Fruit fly (Drosophila melanogaster) whole organism, embryonic: Measurements from ENCODE around the gene Gos28.
A peak's percentile ranks its signal among the peaks of the same experiment; 100 is the strongest.

Experiments
- Atf6 ChIP-seq: fragments of 200-800 bp; sonication (Bioruptor generic); IDR thresholded peaks from 2 replicates; pipeline ENCODE4 v1.3.6; 2022; ENCODE audit warnings: missing biosample characterization, missing genetic modification characterization
- CG11504 ChIP-seq: fragments of 200-800 bp; sonication (Bioruptor generic); optimal IDR thresholded peaks from 3 replicates; lab custom pipeline; 2019; ENCODE audit warnings: missing biosample characterization, mild to moderate bottlenecking, missing genetic modification characterization, moderate library complexity
- CG12299 ChIP-seq: fragments of 200-800 bp; sonication (Bioruptor generic); optimal IDR thresholded peaks from 2 replicates; lab custom pipeline; 2018; ENCODE audit warnings: missing biosample characterization, mild to moderate bottlenecking, missing genetic modification characterization
- CG13424 ChIP-seq: fragments of 200-800 bp; sonication (Bioruptor generic); optimal IDR thresholded peaks from 2 replicates; lab custom pipeline; 2019; ENCODE audit warnings: missing biosample characterization, mild to moderate bottlenecking, missing genetic modification characterization, moderate library complexity
- CG14860 ChIP-seq: fragments of 200-800 bp; sonication (Bioruptor generic); IDR thresholded peaks from 3 replicates; pipeline ENCODE4 v1.3.6; 2022; ENCODE audit warnings: missing biosample characterization, missing genetic modification characterization; ENCODE audit not compliant: partially characterized antibody
- CG15269 ChIP-seq: fragments of 200-800 bp; sonication (Bioruptor generic); optimal IDR thresholded peaks from 2 replicates; lab custom pipeline; 2018; ENCODE audit warnings: missing biosample characterization, mild to moderate bottlenecking, missing genetic modification characterization, moderate library complexity
- CG32772 ChIP-seq: fragments of 200-800 bp; sonication (Bioruptor generic); IDR thresholded peaks from 2 replicates; pipeline ENCODE4 v1.3.6; 2022; ENCODE audit warnings: missing biosample characterization, missing genetic modification characterization
- CG42726 ChIP-seq: fragments of 200-800 bp; sonication (Bioruptor generic); IDR thresholded peaks from 2 replicates; pipeline ENCODE4 v1.3.6; 2022; ENCODE audit warnings: missing biosample characterization, missing genetic modification characterization; ENCODE audit not compliant: partially characterized antibody
- CG4360 ChIP-seq: fragments of 200-800 bp; sonication (Bioruptor generic); IDR thresholded peaks from 2 replicates; pipeline ENCODE4 v1.3.6; 2022; ENCODE audit warnings: missing biosample characterization, missing genetic modification characterization
- CG4424 ChIP-seq: fragments of 200-800 bp; sonication (Bioruptor generic); optimal IDR thresholded peaks from 3 replicates; lab custom pipeline; 2016; ENCODE audit warnings: missing biosample characterization, missing genetic modification characterization
- CG6689 ChIP-seq: fragments of 200-800 bp; sonication (Bioruptor generic); IDR thresholded peaks from 2 replicates; pipeline ENCODE4 v1.3.6; 2022; ENCODE audit warnings: missing biosample characterization, missing genetic modification characterization
- CG6765 ChIP-seq: fragments of 200-800 bp; sonication (Bioruptor generic); optimal IDR thresholded peaks from 3 replicates; lab custom pipeline; 2017; ENCODE audit warnings: missing biosample characterization, mild to moderate bottlenecking, missing genetic modification characterization
- CG7786 ChIP-seq: fragments of 200-800 bp; sonication (Bioruptor generic); optimal IDR thresholded peaks from 2 replicates; lab custom pipeline; 2016; ENCODE audit warnings: missing biosample characterization, missing genetic modification characterization
- CG8089 ChIP-seq: fragments of 200-800 bp; sonication (Bioruptor generic); optimal IDR thresholded peaks from 3 replicates; lab custom pipeline; 2016; ENCODE audit warnings: missing biosample characterization, missing genetic modification characterization
- D19A ChIP-seq: fragments of 200-800 bp; optimal IDR thresholded peaks from 3 replicates; lab custom pipeline; 2019; ENCODE audit warnings: missing biosample characterization, mild to moderate bottlenecking, missing genetic modification characterization, moderate library complexity
- Drgx ChIP-seq: fragments of 200-800 bp; sonication (Bioruptor generic); IDR thresholded peaks from 2 replicates; pipeline ENCODE4 v1.3.6; 2022; ENCODE audit warnings: missing biosample characterization, missing genetic modification characterization
- Hmx ChIP-seq: fragments of 200-800 bp; sonication (Bioruptor generic); optimal IDR thresholded peaks from 2 replicates; lab custom pipeline; 2016; ENCODE audit warnings: missing biosample characterization, missing genetic modification characterization
- Max ChIP-seq: fragments of 200-800 bp; sonication (Bioruptor generic); optimal IDR thresholded peaks from 2 replicates; lab custom pipeline; 2016; ENCODE audit warnings: missing biosample characterization, mild to moderate bottlenecking, missing genetic modification characterization
- Myb ChIP-seq: fragments of 200-800 bp; sonication (Bioruptor generic); optimal IDR thresholded peaks from 2 replicates; lab custom pipeline; 2016; ENCODE audit warnings: missing biosample characterization, missing genetic modification characterization
- Nf-YC ChIP-seq: fragments of 200-800 bp; optimal IDR thresholded peaks from 3 replicates; lab custom pipeline; 2019; ENCODE audit warnings: missing biosample characterization, mild to moderate bottlenecking, missing genetic modification characterization, moderate library complexity
- Optix ChIP-seq: fragments of 200-800 bp; sonication (Bioruptor generic); IDR thresholded peaks from 3 replicates; pipeline ENCODE4 v1.3.6; 2022; ENCODE audit warnings: missing biosample characterization, missing genetic modification characterization
- Sox100B ChIP-seq: fragments of 200-800 bp; sonication (Bioruptor generic); optimal IDR thresholded peaks from 3 replicates; lab custom pipeline; 2018; ENCODE audit warnings: missing biosample characterization, mild to moderate bottlenecking, missing genetic modification characterization
- Sox102F ChIP-seq: fragments of 200-800 bp; sonication (Bioruptor generic); optimal IDR thresholded peaks from 2 replicates; lab custom pipeline; 2018; ENCODE audit warnings: missing biosample characterization, mild to moderate bottlenecking, missing genetic modification characterization, moderate library complexity
- Taf1 ChIP-seq: fragments of 200-800 bp; sonication (Bioruptor generic); IDR thresholded peaks from 2 replicates; pipeline ENCODE4 v1.3.6; 2022; ENCODE audit warnings: missing biosample characterization, missing genetic modification characterization
- bsh ChIP-seq, 2 experiments: fragments of 200-800 bp; sonication (Bioruptor generic); optimal IDR thresholded peaks; 2 replicates each; lab custom pipeline; 2017 to 2018; ENCODE audit warnings: mild to moderate bottlenecking in 2 of 2, missing biosample characterization in 2 of 2, missing genetic modification characterization in 2 of 2, moderate library complexity in 1 of 2
- cato ChIP-seq: fragments of 200-800 bp; sonication (Bioruptor generic); optimal IDR thresholded peaks from 2 replicates; lab custom pipeline; 2016; ENCODE audit warnings: missing biosample characterization, missing genetic modification characterization, borderline replicate concordance
- dmrt99B ChIP-seq: fragments of 200-800 bp; sonication (Bioruptor generic); optimal IDR thresholded peaks from 2 replicates; lab custom pipeline; 2018; ENCODE audit warnings: missing biosample characterization, mild to moderate bottlenecking, missing genetic modification characterization, moderate library complexity
- ftz-f1 ChIP-seq: fragments of 200-800 bp; sonication (Bioruptor generic); optimal IDR thresholded peaks from 2 replicates; lab custom pipeline; 2016; ENCODE audit warnings: missing biosample characterization, missing genetic modification characterization
- gcm ChIP-seq: fragments of 200-800 bp; sonication (Bioruptor generic); optimal IDR thresholded peaks from 2 replicates; lab custom pipeline; 2019; ENCODE audit warnings: missing biosample characterization, mild to moderate bottlenecking, missing genetic modification characterization, moderate library complexity
- gem ChIP-seq: fragments of 200-800 bp; sonication (Bioruptor generic); optimal IDR thresholded peaks from 2 replicates; lab custom pipeline; 2019; ENCODE audit warnings: missing biosample characterization, mild to moderate bottlenecking, missing genetic modification characterization, moderate library complexity
- jumu ChIP-seq: fragments of 200-800 bp; sonication (Bioruptor generic); optimal IDR thresholded peaks from 3 replicates; lab custom pipeline; 2016; ENCODE audit warnings: missing biosample characterization, missing genetic modification characterization
- maf-S ChIP-seq: fragments of 200-800 bp; sonication (Bioruptor generic); optimal IDR thresholded peaks from 2 replicates; lab custom pipeline; 2016; ENCODE audit warnings: missing biosample characterization, missing genetic modification characterization
- nom ChIP-seq: fragments of 200-800 bp; sonication (Bioruptor generic); optimal IDR thresholded peaks from 2 replicates; lab custom pipeline; 2017; ENCODE audit warnings: missing biosample characterization, missing genetic modification characterization, mild to moderate bottlenecking, moderate library complexity, missing genetic modification reagents
- run ChIP-seq: fragments of 200-800 bp; sonication (Bioruptor generic); optimal IDR thresholded peaks from 3 replicates; lab custom pipeline; 2018; ENCODE audit warnings: missing biosample characterization, mild to moderate bottlenecking, missing genetic modification characterization
- sd ChIP-seq: fragments of 200-800 bp; sonication (Bioruptor generic); optimal IDR thresholded peaks from 3 replicates; lab custom pipeline; 2018; ENCODE audit warnings: missing biosample characterization, mild to moderate bottlenecking, missing genetic modification characterization, moderate library complexity
- sens ChIP-seq: fragments of 200-800 bp; sonication (Bioruptor generic); peaks from one replicate; lab custom pipeline; 2016; ENCODE audit warnings: missing biosample characterization, missing genetic modification characterization
- slbo ChIP-seq: fragments of 200-800 bp; sonication (Bioruptor generic); IDR thresholded peaks from 2 replicates; pipeline ENCODE4 v1.3.6; 2022; ENCODE audit warnings: missing biosample characterization, missing genetic modification characterization
- slp2 ChIP-seq: fragments of 200-800 bp; sonication (Bioruptor generic); optimal IDR thresholded peaks from 2 replicates; lab custom pipeline; 2016; ENCODE audit warnings: missing biosample characterization, missing genetic modification characterization
- sug ChIP-seq: fragments of 200-800 bp; optimal IDR thresholded peaks from 2 replicates; lab custom pipeline; 2019; ENCODE audit warnings: missing biosample characterization, mild to moderate bottlenecking, missing genetic modification characterization, moderate library complexity
- tgo ChIP-seq: fragments of 200-800 bp; sonication (Bioruptor generic); IDR thresholded peaks from 3 replicates; pipeline ENCODE4 v1.3.6; 2022; ENCODE audit warnings: missing biosample characterization, missing genetic modification characterization
- tna ChIP-seq: fragments of 200-800 bp; sonication (Bioruptor generic); IDR thresholded peaks from 2 replicates; pipeline ENCODE4 v1.3.6; 2022; ENCODE audit warnings: missing biosample characterization, missing genetic modification characterization; ENCODE audit not compliant: partially characterized antibody
- toy ChIP-seq: fragments of 200-800 bp; sonication (Bioruptor generic); IDR thresholded peaks from 2 replicates; pipeline ENCODE4 v1.3.6; 2022; ENCODE audit warnings: missing biosample characterization, missing genetic modification characterization
- trem ChIP-seq: fragments of 200-800 bp; optimal IDR thresholded peaks from 3 replicates; lab custom pipeline; 2019; ENCODE audit warnings: missing biosample characterization, mild to moderate bottlenecking, missing genetic modification characterization, moderate library complexity
- vvl ChIP-seq: fragments of 200-800 bp; sonication (Bioruptor generic); IDR thresholded peaks from 2 replicates; pipeline ENCODE4 v1.3.6; 2022; ENCODE audit warnings: missing biosample characterization, missing genetic modification characterization

The Gos28 gene

DNA sequence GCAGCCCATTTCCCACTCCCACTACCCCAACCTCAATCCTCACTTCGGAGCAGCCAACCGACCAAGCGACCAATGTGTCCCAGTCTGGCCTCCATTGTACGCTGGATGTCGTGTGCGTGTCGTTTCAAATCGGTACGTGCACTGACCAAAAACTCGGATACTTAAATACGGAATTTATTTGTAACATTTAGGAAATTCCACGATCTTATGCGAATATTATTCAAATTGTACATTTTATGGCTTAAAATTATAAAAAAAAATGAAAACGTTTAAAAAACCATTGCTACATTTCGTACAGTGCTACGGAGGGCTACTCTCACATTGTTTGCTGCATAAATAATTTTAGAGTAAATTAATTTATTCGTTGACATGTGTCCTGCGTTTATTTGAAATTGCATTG lies 39.0 kb upstream of the Gos28 start:
- TF ChIP-seq Optix (no peak), CG8089 (GFP tag; lab: Kevin White, UChicago) (no peak), CG13424 (tag; lab: Kevin White, UChicago) (no peak), trem (tag; lab: Kevin White, UChicago) (no peak), Myb (GFP tag; lab: Kevin White, UChicago) (no peak), bsh (GFP tag; optimal IDR thresholded peaks at IDR 0.05; lab: Kevin White, UChicago) (peak in 1 of 2 experiments; percentile 11), slbo (GFP tag; lab: Robert Waterston, UW) (no peak), Hmx (GFP tag; lab: Kevin White, UChicago) (no peak), CG6689 (GFP tag; lab: Robert Waterston, UW) (0 out of 2 replicates have a peak, but pooled peaks have one; percentile 13), jumu (GFP tag; lab: Kevin White, UChicago) (no peak), toy (GFP tag; lab: Robert Waterston, UW) (no peak), CG7786 (GFP tag; lab: Kevin White, UChicago) (no peak), tna (GFP tag; lab: Robert Waterston, UW) (no peak), cato (GFP tag; lab: Kevin White, UChicago) (no peak), CG6765 (GFP tag; lab: Kevin White, UChicago) (no peak), CG4424 (GFP tag; lab: Kevin White, UChicago) (no peak), Sox100B (GFP tag; lab: Kevin White, UChicago) (no peak), sens (GFP tag; lab: Kevin White, UChicago) (peak; percentile 9), nom (GFP tag; lab: Kevin White, UChicago) (no peak), run (tag; lab: Kevin White, UChicago) (no peak), CG4360 (GFP tag; lab: Robert Waterston, UW) (no peak), maf-S (GFP tag; lab: Kevin White, UChicago) (no peak), Sox102F (GFP tag; lab: Kevin White, UChicago) (peak; percentile 11), CG42726 (GFP tag; lab: Robert Waterston, UW) (no peak), CG12299 (tag; lab: Kevin White, UChicago) (no peak), sug (tag; lab: Kevin White, UChicago) (no peak), Nf-YC (tag; lab: Kevin White, UChicago) (no peak), ftz-f1 (no peak), slp2 (no peak), dmrt99B (tag; lab: Kevin White, UChicago) (peak; percentile 11), vvl (GFP tag; lab: Robert Waterston, UW) (0 out of 2 replicates have a peak, but pooled peaks have one; percentile 21), CG15269 (tag; lab: Kevin White, UChicago) (no peak), Max (no peak), Drgx (GFP tag; lab: Robert Waterston, UW) (peak; percentile 66), CG14860 (GFP tag; lab: Robert Waterston, UW) (no peak), Taf1 (GFP tag; lab: Robert Waterston, UW) (no peak), gem (tag; lab: Kevin White, UChicago) (peak; percentile 25), gcm (GFP tag; lab: Kevin White, UChicago) (no peak), Atf6 (GFP tag; lab: Robert Waterston, UW) (no peak), CG32772 (GFP tag; lab: Robert Waterston, UW) (no peak), sd (tag; lab: Kevin White, UChicago) (no peak), CG11504 (tag; lab: Kevin White, UChicago) (peak; percentile 5), D19A (tag; lab: Kevin White, UChicago) (no peak), tgo (no peak)
